Fruit fly (Drosophila melanogaster) whole organism, embryonic: ENCODE data around the gene Ppm1.
A peak's percentile ranks its signal among the peaks of the same experiment; 100 is the strongest.

Experiments used
- Atf-2 ChIP-seq: fragments of 200-800 bp; sonication (Bioruptor generic); optimal IDR thresholded peaks from 2 replicates; lab custom pipeline; 2016; ENCODE audit warnings: missing biosample characterization, missing genetic modification characterization
- CG11456 ChIP-seq: fragments of 200-800 bp; sonication (Bioruptor generic); IDR thresholded peaks from 3 replicates; pipeline ENCODE4 v1.3.6; 2022; ENCODE audit warnings: missing biosample characterization, missing genetic modification characterization
- CG11504 ChIP-seq: fragments of 200-800 bp; sonication (Bioruptor generic); optimal IDR thresholded peaks from 3 replicates; lab custom pipeline; 2019; ENCODE audit warnings: missing biosample characterization, mild to moderate bottlenecking, missing genetic modification characterization, moderate library complexity
- CG1233 ChIP-seq: fragments of 200-800 bp; sonication (Bioruptor generic); optimal IDR thresholded peaks from 4 replicates; lab custom pipeline; 2018; ENCODE audit warnings: missing biosample characterization, mild to moderate bottlenecking, missing genetic modification characterization
- CG12769 ChIP-seq: fragments of 200-800 bp; sonication (Bioruptor generic); optimal IDR thresholded peaks from 2 replicates; lab custom pipeline; 2019; ENCODE audit warnings: missing biosample characterization, mild to moderate bottlenecking, missing genetic modification characterization, moderate library complexity
- CG13296 ChIP-seq: fragments of 200-800 bp; sonication (Bioruptor generic); optimal IDR thresholded peaks from 3 replicates; lab custom pipeline; 2018; ENCODE audit warnings: missing biosample characterization, mild to moderate bottlenecking, missing genetic modification characterization
- CG13775 ChIP-seq: fragments of 200-800 bp; sonication (Bioruptor generic); optimal IDR thresholded peaks from 3 replicates; lab custom pipeline; 2017; ENCODE audit warnings: missing biosample characterization, mild to moderate bottlenecking, missing genetic modification characterization
- CG14710 ChIP-seq: fragments of 200-800 bp; sonication (Bioruptor generic); optimal IDR thresholded peaks from 3 replicates; lab custom pipeline; 2019; ENCODE audit warnings: missing biosample characterization, mild to moderate bottlenecking, missing genetic modification characterization, moderate library complexity
- CG17359 ChIP-seq: fragments of 200-800 bp; sonication (Bioruptor generic); optimal IDR thresholded peaks from 3 replicates; lab custom pipeline; 2018; ENCODE audit warnings: missing biosample characterization, mild to moderate bottlenecking, missing genetic modification characterization, moderate library complexity
- CG3407 ChIP-seq: fragments of 200-800 bp; sonication (Bioruptor generic); optimal IDR thresholded peaks from 2 replicates; lab custom pipeline; 2018; ENCODE audit warnings: missing biosample characterization, mild to moderate bottlenecking, missing genetic modification characterization
- CG34422 ChIP-seq: fragments of 200-800 bp; sonication (Bioruptor generic); IDR thresholded peaks from 3 replicates; pipeline ENCODE4 v1.3.6; 2022; ENCODE audit warnings: missing biosample characterization, missing genetic modification characterization
- CG6791 ChIP-seq: fragments of 200-800 bp; sonication (Bioruptor generic); IDR thresholded peaks from 3 replicates; pipeline ENCODE4 v1.3.6; 2022; ENCODE audit warnings: missing biosample characterization, missing genetic modification characterization; ENCODE audit not compliant: partially characterized antibody
- CG6813 ChIP-seq: fragments of 200-800 bp; sonication (Bioruptor generic); optimal IDR thresholded peaks from 2 replicates; lab custom pipeline; 2017; ENCODE audit warnings: missing biosample characterization, missing genetic modification characterization, mild to moderate bottlenecking, moderate library complexity, missing genetic modification reagents
- CG7357 ChIP-seq: fragments of 200-800 bp; sonication (Bioruptor generic); IDR thresholded peaks from 3 replicates; pipeline ENCODE4 v1.3.6; 2022; ENCODE audit warnings: missing biosample characterization, missing genetic modification characterization
- CG7745 ChIP-seq: fragments of 200-800 bp; sonication (Bioruptor generic); optimal IDR thresholded peaks from 2 replicates; lab custom pipeline; 2018; ENCODE audit warnings: missing biosample characterization, mild to moderate bottlenecking, missing genetic modification characterization, moderate library complexity
- CG9876 ChIP-seq: fragments of 200-800 bp; sonication (Bioruptor generic); optimal IDR thresholded peaks from 2 replicates; lab custom pipeline; 2016; ENCODE audit warnings: missing biosample characterization, missing genetic modification characterization
- CoRest ChIP-seq: fragments of 200-800 bp; sonication (Bioruptor generic); optimal IDR thresholded peaks from 3 replicates; lab custom pipeline; 2018; ENCODE audit warnings: missing biosample characterization, mild to moderate bottlenecking, missing genetic modification characterization, moderate library complexity
- Fer2 ChIP-seq: fragments of 200-800 bp; sonication (Bioruptor generic); optimal IDR thresholded peaks from 2 replicates; lab custom pipeline; 2018; ENCODE audit warnings: missing biosample characterization, mild to moderate bottlenecking, missing genetic modification characterization, moderate library complexity
- Hmx ChIP-seq: fragments of 200-800 bp; sonication (Bioruptor generic); optimal IDR thresholded peaks from 2 replicates; lab custom pipeline; 2016; ENCODE audit warnings: missing biosample characterization, missing genetic modification characterization
- NC2β ChIP-seq: fragments of 200-800 bp; sonication (Bioruptor generic); optimal IDR thresholded peaks from 2 replicates; lab custom pipeline; 2016; ENCODE audit warnings: missing biosample characterization, missing genetic modification characterization
- Oli ChIP-seq: fragments of 200-800 bp; sonication (Bioruptor generic); optimal IDR thresholded peaks from 2 replicates; lab custom pipeline; 2018; ENCODE audit warnings: missing biosample characterization, mild to moderate bottlenecking, missing genetic modification characterization, moderate library complexity
- Sin3A ChIP-seq: fragments of >200 bp; optimal IDR thresholded peaks from 2 replicates; lab custom pipeline; 2018
- Sox100B ChIP-seq: fragments of 200-800 bp; sonication (Bioruptor generic); optimal IDR thresholded peaks from 3 replicates; lab custom pipeline; 2018; ENCODE audit warnings: missing biosample characterization, mild to moderate bottlenecking, missing genetic modification characterization
- Spps ChIP-seq: fragments of 200-800 bp; sonication (Bioruptor generic); optimal IDR thresholded peaks from 2 replicates; lab custom pipeline; 2018; ENCODE audit warnings: missing biosample characterization, mild to moderate bottlenecking, missing genetic modification characterization
- Stat92E ChIP-seq, 3 experiments: fragments of >200 bp in 2 of 3; fragments of 200-800 bp in 1 of 3; sonication (Bioruptor generic) in 1 of 3; optimal IDR thresholded peaks; 2 replicates each; lab custom pipeline; 2017 to 2019; ENCODE audit warnings: missing biosample characterization in 3 of 3, missing genetic modification characterization in 3 of 3, mild to moderate bottlenecking in 1 of 3, moderate library complexity in 1 of 3
- Tbp ChIP-seq: fragments of >200 bp; optimal IDR thresholded peaks from 2 replicates; lab custom pipeline; 2018; ENCODE audit warnings: missing biosample characterization, missing genetic modification characterization
- Xbp1 ChIP-seq: fragments of 200-800 bp; sonication (Bioruptor generic); optimal IDR thresholded peaks from 3 replicates; lab custom pipeline; 2016; ENCODE audit warnings: missing biosample characterization, mild to moderate bottlenecking, missing genetic modification characterization
- bowl ChIP-seq: fragments of 200-800 bp; sonication (Bioruptor generic); IDR thresholded peaks from 2 replicates; pipeline ENCODE4 v1.3.6; 2022; ENCODE audit warnings: missing biosample characterization, missing genetic modification characterization
- br ChIP-seq: fragments of >200 bp; optimal IDR thresholded peaks from 2 replicates; lab custom pipeline; 2017
- chif ChIP-seq, 2 experiments: fragments of 200-800 bp; sonication (Bioruptor generic); optimal IDR thresholded peaks; 3 replicates each; lab custom pipeline; 2016; ENCODE audit warnings: missing biosample characterization in 2 of 2, missing genetic modification characterization in 2 of 2
- corto ChIP-seq: fragments of 200-800 bp; sonication (Bioruptor generic); optimal IDR thresholded peaks from 2 replicates; lab custom pipeline; 2016; ENCODE audit warnings: missing biosample characterization, mild to moderate bottlenecking, missing genetic modification characterization, moderate library complexity
- crol ChIP-seq: fragments of 200-800 bp; sonication (Bioruptor generic); IDR thresholded peaks from 2 replicates; pipeline ENCODE4 v1.3.6; 2022; ENCODE audit warnings: missing biosample characterization, missing genetic modification characterization
- cwo ChIP-seq: fragments of 200-800 bp; sonication (Bioruptor generic); optimal IDR thresholded peaks from 3 replicates; lab custom pipeline; 2017; ENCODE audit warnings: missing biosample characterization, missing genetic modification characterization, mild to moderate bottlenecking, moderate library complexity, missing genetic modification reagents
- disco-r ChIP-seq: fragments of 200-800 bp; sonication (Bioruptor generic); optimal IDR thresholded peaks from 2 replicates; lab custom pipeline; 2016; ENCODE audit warnings: missing biosample characterization, missing genetic modification characterization
- ftz-f1 ChIP-seq: fragments of 200-800 bp; sonication (Bioruptor generic); optimal IDR thresholded peaks from 2 replicates; lab custom pipeline; 2016; ENCODE audit warnings: missing biosample characterization, missing genetic modification characterization
- gem ChIP-seq: fragments of 200-800 bp; sonication (Bioruptor generic); optimal IDR thresholded peaks from 2 replicates; lab custom pipeline; 2019; ENCODE audit warnings: missing biosample characterization, mild to moderate bottlenecking, missing genetic modification characterization, moderate library complexity
- gfzf ChIP-seq: fragments of 200-800 bp; sonication (Bioruptor generic); optimal IDR thresholded peaks from 2 replicates; lab custom pipeline; 2016; ENCODE audit warnings: missing biosample characterization, mild to moderate bottlenecking, missing genetic modification characterization, moderate library complexity
- lmd ChIP-seq: fragments of 200-800 bp; sonication (Bioruptor generic); IDR thresholded peaks from 2 replicates; pipeline ENCODE4 v1.3.6; 2022; ENCODE audit warnings: missing biosample characterization, missing genetic modification characterization
- lola ChIP-seq, 3 experiments: fragments of >200 bp in 2 of 3; fragments of 200-800 bp in 1 of 3; sonication (Bioruptor generic) in 1 of 3; optimal IDR thresholded peaks; 2 replicates each; lab custom pipeline; 2017 to 2019; ENCODE audit warnings: missing biosample characterization in 3 of 3, missing genetic modification characterization in 3 of 3, mild to moderate bottlenecking in 1 of 3, moderate library complexity in 1 of 3
- nerfin-1 ChIP-seq: fragments of 200-800 bp; sonication (Bioruptor generic); optimal IDR thresholded peaks from 3 replicates; lab custom pipeline; 2019; ENCODE audit warnings: missing biosample characterization, mild to moderate bottlenecking, missing genetic modification characterization, moderate library complexity
- nerfin-2 ChIP-seq: fragments of 200-800 bp; sonication (Bioruptor generic); IDR thresholded peaks from 2 replicates; pipeline ENCODE4 v1.3.6; 2022; ENCODE audit warnings: missing biosample characterization, missing genetic modification characterization; ENCODE audit not compliant: partially characterized antibody
- org-1 ChIP-seq: fragments of 200-800 bp; sonication (Bioruptor generic); optimal IDR thresholded peaks from 2 replicates; lab custom pipeline; 2017; ENCODE audit warnings: missing biosample characterization, missing genetic modification characterization
- prd ChIP-seq, 3 experiments: fragments of >200 bp in 2 of 3; fragments of 200-800 bp in 1 of 3; sonication (Bioruptor generic) in 1 of 3; optimal IDR thresholded peaks in 2 of 3; IDR thresholded peaks in 1 of 3; 2 replicates in 2 of 3; 3 replicates in 1 of 3; pipeline versions ENCODE4 v1.3.6 to Lab custom; 2017 to 2022; ENCODE audit warnings: missing biosample characterization in 1 of 3, missing genetic modification characterization in 1 of 3
- sc ChIP-seq, 3 experiments: fragments of >200 bp in 2 of 3; fragments of 200-800 bp in 1 of 3; sonication (Bioruptor generic) in 1 of 3; optimal IDR thresholded peaks; 2 replicates in 2 of 3; 3 replicates in 1 of 3; lab custom pipeline; 2017; ENCODE audit warnings: mild to moderate bottlenecking in 1 of 3, missing biosample characterization in 1 of 3, missing genetic modification characterization in 1 of 3, missing genetic modification reagents in 1 of 3
- sob ChIP-seq: fragments of 200-800 bp; sonication (Bioruptor generic); IDR thresholded peaks from 2 replicates; pipeline ENCODE4 v1.3.6; 2022; ENCODE audit warnings: missing biosample characterization, missing genetic modification characterization
- sqz ChIP-seq: fragments of 200-800 bp; sonication (Bioruptor generic); optimal IDR thresholded peaks from 3 replicates; lab custom pipeline; 2018; ENCODE audit warnings: missing biosample characterization, mild to moderate bottlenecking, missing genetic modification characterization
- tll ChIP-seq, 2 experiments: fragments of 200-800 bp in 1 of 2; fragments of >200 bp in 1 of 2; sonication (Bioruptor generic) in 1 of 2; optimal IDR thresholded peaks; 2 replicates each; lab custom pipeline; 2017 to 2019; ENCODE audit warnings: missing biosample characterization in 2 of 2, missing genetic modification characterization in 2 of 2, mild to moderate bottlenecking in 1 of 2, moderate library complexity in 1 of 2
- unc-4 ChIP-seq: fragments of 200-800 bp; sonication (Bioruptor generic); IDR thresholded peaks from 2 replicates; pipeline ENCODE4 v1.3.6; 2022; ENCODE audit warnings: missing biosample characterization, missing genetic modification characterization; ENCODE audit not compliant: partially characterized antibody

Ppm1 gene

dm6 chr3L:622357-622834 lies 41.3 kb downstream of the Ppm1 start (continued):
- TF ChIP-seq CG7745 (tag; lab: Kevin White, UChicago) (peak; percentile 33), CG9876 (no peak), Atf-2 (GFP tag; lab: Kevin White, UChicago) (peak; percentile 21), Xbp1 (GFP tag; lab: Kevin White, UChicago) (peak; percentile 35), CoRest (tag; lab: Kevin White, UChicago) (peak; percentile 66), CG3407 (GFP tag; lab: Kevin White, UChicago) (peak; percentile 66), prd (optimal IDR thresholded peaks at IDR 0.05; lab: Kevin White, UChicago) (no peak), prd (GFP tag; IDR thresholded peaks at IDR 0.05; lab: Robert Waterston, UW) (peak; percentile 45; the same call in 2 of the 3 replicates), nerfin-2 (GFP tag; lab: Robert Waterston, UW) (no peak), Sin3A (lab: Kevin White, UChicago) (no peak), Spps (tag; lab: Kevin White, UChicago) (peak; percentile 74), chif (GFP tag; optimal IDR thresholded peaks at IDR 0.05; lab: Kevin White, UChicago) (peak; percentile 19 to 65), Oli (tag; lab: Kevin White, UChicago) (peak; percentile 44), Fer2 (tag; lab: Kevin White, UChicago) (no peak), CG17359 (tag; lab: Kevin White, UChicago) (peak; percentile 45), CG12769 (no peak), Sox100B (GFP tag; lab: Kevin White, UChicago) (peak; percentile 68), bowl (no peak), CG34422 (GFP tag; lab: Robert Waterston, UW) (0 out of 3 replicates have a peak, but pooled peaks have one; percentile 21), CG13296 (no peak), Tbp (GFP tag; lab: Kevin White, UChicago) (no peak), CG13775 (GFP tag; lab: Kevin White, UChicago) (peak; percentile 69), CG14710 (peak; percentile 85), CG1233 (peak; percentile 55), sc (optimal IDR thresholded peaks at IDR 0.05; lab: Kevin White, UChicago) (no peak), sc (GFP tag; optimal IDR thresholded peaks at IDR 0.05; lab: Kevin White, UChicago) (peak; percentile 56), gfzf (GFP tag; lab: Kevin White, UChicago) (no peak), gem (peak; percentile 82), ftz-f1 (GFP tag; lab: Kevin White, UChicago) (no peak), CG11504 (peak; percentile 42), nerfin-1 (tag; lab: Kevin White, UChicago) (peak; percentile 37), lmd (no peak), cwo (GFP tag; lab: Kevin White, UChicago) (no peak), CG11456 (GFP tag; lab: Robert Waterston, UW) (no peak), crol (GFP tag; lab: Robert Waterston, UW) (peak; percentile 97), disco-r (GFP tag; lab: Kevin White, UChicago) (no peak), unc-4 (GFP tag; lab: Robert Waterston, UW) (no peak), sob (GFP tag; lab: Robert Waterston, UW) (no peak), corto (GFP tag; lab: Kevin White, UChicago) (peak; percentile 16), CG6813 (GFP tag; lab: Kevin White, UChicago) (peak; percentile 48), CG6791 (no peak), CG7357 (GFP tag; lab: Robert Waterston, UW) (no peak), Hmx (GFP tag; lab: Kevin White, UChicago) (no peak), lola (GFP tag; optimal IDR thresholded peaks at IDR 0.05; lab: Kevin White, UChicago) (peak in 1 of 3 experiments; percentile 93), NC2β (GFP tag; lab: Kevin White, UChicago) (peak; percentile 31), org-1 (GFP tag; lab: Kevin White, UChicago) (no peak), br (no peak), tll (GFP tag; optimal IDR thresholded peaks at IDR 0.05; lab: Kevin White, UChicago) (no peak), Stat92E (GFP tag; optimal IDR thresholded peaks at IDR 0.05; lab: Kevin White, UChicago) (peak in 1 of 3 experiments; percentile 99), sqz (GFP tag; lab: Kevin White, UChicago) (peak; percentile 42)
